Fruit fly (Drosophila melanogaster): ENCODE results near the gene CG14322.

CG14322 gene

DNA sequence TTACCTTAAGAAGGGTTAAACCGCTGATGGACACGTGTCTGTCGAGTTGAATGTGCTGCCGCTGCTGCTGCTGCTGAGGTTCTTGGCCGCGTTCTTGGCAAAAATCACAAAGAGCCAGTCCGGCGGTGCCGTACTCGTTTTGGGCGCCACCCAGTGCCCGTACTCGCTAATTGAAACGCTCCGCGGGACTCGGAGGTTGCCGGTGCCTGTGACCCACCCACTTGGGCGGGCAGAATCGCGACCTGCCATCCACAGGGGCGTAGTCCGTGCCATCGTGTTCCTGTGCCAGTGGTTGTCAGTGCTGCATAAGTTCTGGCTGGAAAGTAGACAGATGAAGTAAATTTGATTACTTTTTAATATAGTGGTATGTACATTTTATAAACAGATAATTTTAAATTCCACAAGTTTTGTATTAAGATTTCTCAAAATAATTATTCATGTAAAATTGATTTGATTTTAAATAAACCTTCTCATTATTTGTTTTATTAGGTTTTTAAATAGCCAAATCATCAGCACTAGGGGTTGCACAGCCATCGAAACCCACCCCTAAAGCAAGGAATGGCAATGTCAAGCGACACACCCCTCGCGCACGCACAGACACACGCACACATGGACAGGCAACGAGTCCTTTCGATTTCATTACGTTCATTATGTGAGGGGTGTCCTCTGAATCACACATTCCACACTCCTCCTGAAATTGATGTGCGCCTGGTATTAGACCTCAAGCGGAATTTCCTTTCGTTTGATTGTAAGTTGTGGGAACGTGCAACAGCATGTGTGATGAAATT is 42.4 kb upstream of the CG14322 start (continued):
- TF ChIP-seq MESR4 (GFP tag; optimal IDR thresholded peaks at IDR 0.05) (no peak), CG10267 (tag; optimal IDR thresholded peaks at IDR 0.05) (no peak), pfk (GFP tag; optimal IDR thresholded peaks at IDR 0.05) (no peak), sug (tag; optimal IDR thresholded peaks at IDR 0.05) (no peak), CG18476 (GFP tag; optimal IDR thresholded peaks at IDR 0.05) (no peak), CG6272 (GFP tag; IDR thresholded peaks at IDR 0.05) (no peak), BtbVII (GFP tag; optimal IDR thresholded peaks at IDR 0.05) (no peak), cad (GFP tag; optimal IDR thresholded peaks at IDR 0.05) (no peak), CG13894 (tag; optimal IDR thresholded peaks at IDR 0.05) (no peak), slp2 (GFP tag; optimal IDR thresholded peaks at IDR 0.05) (no peak), CG17568 (GFP tag; optimal IDR thresholded peaks at IDR 0.05) (no peak), D (optimal IDR thresholded peaks at IDR 0.05) (no peak), D (GFP tag; optimal IDR thresholded peaks at IDR 0.05) (no peak), HLHmδ (GFP tag; optimal IDR thresholded peaks at IDR 0.05) (peak; percentile 75), CG8290 (GFP tag; optimal IDR thresholded peaks at IDR 0.05) (no peak), CG8290 (tag; optimal IDR thresholded peaks at IDR 0.05) (no peak), cg (GFP tag; optimal IDR thresholded peaks at IDR 0.05) (peak; percentile 60), CG11723 (GFP tag; optimal IDR thresholded peaks at IDR 0.05) (no peak), CG10209 (GFP tag; optimal IDR thresholded peaks at IDR 0.05) (no peak), Atf-2 (GFP tag; optimal IDR thresholded peaks at IDR 0.05) (no peak), CG2120 (GFP tag; optimal IDR thresholded peaks at IDR 0.05) (peak; percentile 6), CG16779 (GFP tag; IDR thresholded peaks at IDR 0.05) (no peak), lbe (GFP tag; optimal IDR thresholded peaks at IDR 0.05) (no peak), Nf-YC (tag; optimal IDR thresholded peaks at IDR 0.05) (peak; percentile 51), Spps (tag; optimal IDR thresholded peaks at IDR 0.05) (no peak), fru (optimal IDR thresholded peaks at IDR 0.05) (no peak), D19A (tag; optimal IDR thresholded peaks at IDR 0.05) (no peak), pan (optimal IDR thresholded peaks at IDR 0.05) (no peak), pan (GFP tag; optimal IDR thresholded peaks at IDR 0.05 in 1 of 2, IDR thresholded peaks at IDR 0.05 in 1 of 2) (no peak), Bgb (GFP tag; IDR thresholded peaks at IDR 0.05; ENCODE audit: partially characterized antibody) (no peak), sr (GFP tag; IDR thresholded peaks at IDR 0.05) (no peak), CG31224 (GFP tag; IDR thresholded peaks at IDR 0.05) (peak; percentile 96), ttk (GFP tag; IDR thresholded peaks at IDR 0.05) (no peak; the same call in 1 of the 2 replicates), Lhr (GFP tag; optimal IDR thresholded peaks at IDR 0.05) (no peak), CG13296 (GFP tag; optimal IDR thresholded peaks at IDR 0.05) (peak; percentile 16), CG13424 (tag; optimal IDR thresholded peaks at IDR 0.05) (peak; percentile 41), CG8944 (GFP tag; optimal IDR thresholded peaks at IDR 0.05) (no peak), aop (GFP tag; IDR thresholded peaks at IDR 0.05) (no peak), NC2β (GFP tag; optimal IDR thresholded peaks at IDR 0.05) (no peak), gfzf (GFP tag; optimal IDR thresholded peaks at IDR 0.05) (no peak), Hr78 (GFP tag; optimal IDR thresholded peaks at IDR 0.05) (no peak), nerfin-2 (GFP tag; IDR thresholded peaks at IDR 0.05; ENCODE audit: partially characterized antibody) (no peak), CG11695 (GFP tag; IDR thresholded peaks at IDR 0.05) (no peak), CG11456 (GFP tag; IDR thresholded peaks at IDR 0.05) (no peak), NFAT (GFP tag; IDR thresholded peaks at IDR 0.05) (no peak), inv (GFP tag; IDR thresholded peaks at IDR 0.05; ENCODE audit: partially characterized antibody) (no peak), dati (GFP tag; IDR thresholded peaks at IDR 0.05) (no peak), vfl (GFP tag; optimal IDR thresholded peaks at IDR 0.05) (no peak), CG9437 (GFP tag; optimal IDR thresholded peaks at IDR 0.05) (no peak), CG12659 (GFP tag; optimal IDR thresholded peaks at IDR 0.05) (no peak), CG14014 (GFP tag; IDR thresholded peaks at IDR 0.05) (no peak)
